Worm (Caenorhabditis elegans) whole organism, midembryonic: ENCODE data around the gene K05F6.4.
"Not testable (repeated sequence)": the region's sequence is repeated elsewhere in the genome, so short reads cannot be mapped to it uniquely, and the experiment has no call there.

Experiments
- T22C8.4 ChIP-seq: fragments of 200-800 bp; sonication (Bioruptor generic); IDR thresholded peaks from 2 replicates; pipeline ENCODE4 v1.3.6; 2022; ENCODE audit warnings: missing genetic modification characterization, missing compliant biosample characterization
- cog-1 ChIP-seq: sonication (generic microtip); optimal IDR thresholded peaks from 2 replicates; lab custom pipeline; 2016; ENCODE audit warnings: missing genetic modification characterization, missing compliant biosample characterization
- flt-1 ChIP-seq: fragments of 200-800 bp; sonication (Bioruptor generic); IDR thresholded peaks from 2 replicates; pipeline ENCODE4 v1.3.6; 2022; ENCODE audit warnings: missing genetic modification characterization, missing compliant biosample characterization
- klf-2 ChIP-seq: fragments of 200-800 bp; sonication (Bioruptor generic); conservative IDR thresholded peaks from 2 replicates; pipeline ENCODE4 v1.3.6; 2022; ENCODE audit warnings: missing genetic modification reagents, missing genetic modification characterization, missing compliant biosample characterization
- med-1 ChIP-seq: sonication (generic microtip); optimal IDR thresholded peaks from 2 replicates; lab custom pipeline; 2017; ENCODE audit warnings: missing genetic modification characterization, mild to moderate bottlenecking, missing compliant biosample characterization, antibody characterized with exemption, missing genetic modification reagents; ENCODE audit not compliant: insufficient read depth
- ref-1 ChIP-seq: fragments of 200-800 bp; sonication (Bioruptor generic); conservative IDR thresholded peaks from 2 replicates; pipeline ENCODE4 v1.3.6; 2022; ENCODE audit warnings: missing genetic modification reagents, missing genetic modification characterization, missing compliant biosample characterization
- tab-1 ChIP-seq: fragments of 200-800 bp; sonication (Bioruptor generic); IDR thresholded peaks from 2 replicates; pipeline ENCODE4 v1.3.6; 2022; ENCODE audit warnings: missing genetic modification characterization, missing compliant biosample characterization
- ztf-23 ChIP-seq: fragments of 200-800 bp; sonication (Bioruptor generic); IDR thresholded peaks from 2 replicates; pipeline ENCODE4 v1.3.6; 2022; ENCODE audit warnings: missing genetic modification reagents, missing genetic modification characterization, missing compliant biosample characterization
- ztf-29 ChIP-seq: fragments of 200-800 bp; sonication (Bioruptor generic); IDR thresholded peaks from 2 replicates; pipeline ENCODE4 v1.3.6; 2022; ENCODE audit warnings: missing genetic modification reagents, missing genetic modification characterization, missing compliant biosample characterization

The K05F6.4 gene

DNA sequence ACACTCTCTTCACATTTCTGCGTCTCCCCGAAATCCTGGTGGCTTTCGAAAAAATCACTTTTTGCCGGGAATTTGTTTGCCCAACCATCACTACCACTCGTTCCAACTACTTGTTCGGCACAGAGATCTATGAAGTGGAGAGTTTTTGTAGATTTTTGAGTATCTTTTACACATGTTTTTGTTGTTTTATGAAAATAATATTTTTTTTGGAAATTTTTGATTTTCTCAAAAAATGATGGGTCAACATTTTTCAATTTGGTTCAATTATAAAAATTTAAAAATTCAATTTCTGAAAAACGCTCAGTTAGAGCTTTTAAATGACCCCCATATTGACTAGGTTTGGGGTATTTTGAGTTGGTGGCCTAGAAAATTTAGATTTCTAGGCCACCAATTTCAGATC lies 17.8 kb upstream of the K05F6.4 start, which contains the start of gene Y51H7BR.7:
TSS of gene Y51H7BR.7 (minus strand) at position 101 of the 400 bp plus-strand sequence.
- TF ChIP-seq ztf-29 (no peak), tab-1 (GFP tag; lab: Robert Waterston, UW) (no peak), ztf-23 (no peak), med-1 (GFP tag; lab: Kevin White, UChicago) (no peak), ref-1 (GFP tag; lab: Robert Waterston, UW) (no peak), klf-2 (GFP tag; lab: Robert Waterston, UW) (no peak), cog-1 (tag; lab: Kevin White, UChicago) (no peak), T22C8.4 (GFP tag; lab: Robert Waterston, UW) (no peak), flt-1 (GFP tag; lab: Robert Waterston, UW) (no peak)

ce11 chrII:1529057-1529456 lies 14.2 kb upstream of the K05F6.4 start, which contains the start of gene Y51H7BR.4:
Y51H7BR.4 (plus strand) TSS chrII:1529357.
- TF ChIP-seq tab-1 (GFP tag; lab: Robert Waterston, UW) = no peak
- no peak for TF ChIP-seq flt-1 (GFP tag; lab: Robert Waterston, UW)
- TF ChIP-seq cog-1 (tag; lab: Kevin White, UChicago) = no peak
- TF ChIP-seq ref-1 (GFP tag; lab: Robert Waterston, UW) = no peak
- TF ChIP-seq ztf-29 = no peak
- no peak for TF ChIP-seq T22C8.4 (GFP tag; lab: Robert Waterston, UW)
- no peak for TF ChIP-seq med-1 (GFP tag; lab: Kevin White, UChicago)
- TF ChIP-seq ztf-23 = no peak
- no peak for TF ChIP-seq klf-2 (GFP tag; lab: Robert Waterston, UW)

DNA sequence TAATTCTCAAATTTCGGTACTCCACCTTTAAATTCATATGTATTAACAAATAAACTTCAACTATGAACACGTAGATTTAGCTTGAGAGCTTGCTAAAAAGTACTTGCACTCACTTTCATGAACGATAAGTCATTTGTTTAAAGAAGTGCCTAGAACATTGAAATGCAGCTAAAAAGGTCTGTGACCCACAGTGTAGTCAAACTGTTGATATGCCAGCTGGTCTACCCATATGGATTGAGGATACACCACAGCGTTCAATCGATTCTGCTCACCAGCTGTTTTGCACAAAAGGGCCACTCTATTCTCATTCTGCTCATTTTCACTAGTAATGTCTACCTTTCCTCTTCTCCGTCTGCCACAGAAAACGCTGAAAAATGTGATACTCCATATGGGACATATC lies 7.4 kb upstream of the K05F6.4 start, which contains the start of gene fbxb-43:
TSS of gene fbxb-43 (plus strand) at position 301 of the 400 bp plus-strand sequence.
- TF ChIP-seq flt-1 (GFP tag; lab: Robert Waterston, UW) = no peak
- TF ChIP-seq tab-1 (GFP tag; lab: Robert Waterston, UW) = no peak
- no peak for TF ChIP-seq klf-2 (GFP tag; lab: Robert Waterston, UW)
- no peak for TF ChIP-seq cog-1 (tag; lab: Kevin White, UChicago)
- TF ChIP-seq T22C8.4 (GFP tag; lab: Robert Waterston, UW) = no peak
- TF ChIP-seq ref-1 (GFP tag; lab: Robert Waterston, UW) = no peak
- no peak for TF ChIP-seq ztf-29
- no peak for TF ChIP-seq med-1 (GFP tag; lab: Kevin White, UChicago)
- no peak for TF ChIP-seq ztf-23

- no peak for TF ChIP-seq ref-1 (GFP tag; lab: Robert Waterston, UW)
- TF ChIP-seq tab-1 (GFP tag; lab: Robert Waterston, UW) = no peak
- no peak for TF ChIP-seq ztf-29
Observed at ce11 chrII:1537321-1537720, 6.0 kb upstream of the K05F6.4 start, which contains the start of gene fbxb-42. fbxb-42 (plus strand) TSS chrII:1537621.

DNA sequence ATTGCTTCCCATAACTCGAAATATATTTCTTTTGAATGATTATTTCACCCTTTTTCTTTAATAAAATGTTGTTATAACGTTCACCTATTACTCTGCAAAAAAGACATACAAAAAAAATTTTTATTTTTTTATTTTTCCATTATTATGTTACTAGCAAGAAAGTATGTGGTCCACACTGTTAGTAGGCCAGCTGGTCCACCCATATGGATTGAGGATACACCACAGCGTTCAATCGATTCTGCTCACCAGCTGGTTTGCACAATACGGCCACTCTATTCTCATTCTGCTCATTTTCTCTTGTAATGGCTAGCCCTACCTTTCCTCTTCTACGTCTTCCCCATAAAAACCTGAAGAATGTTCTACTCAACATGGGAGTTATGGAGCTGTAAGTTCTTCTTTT lies 4.7 kb upstream of the K05F6.4 start, which contains the start of gene fbxb-44:
TSS of gene fbxb-44 (plus strand) at position 301 of the 400 bp plus-strand sequence.
- TF ChIP-seq klf-2 (GFP tag; lab: Robert Waterston, UW) (no peak), ref-1 (GFP tag; lab: Robert Waterston, UW) (no peak), tab-1 (GFP tag; lab: Robert Waterston, UW) (no peak), T22C8.4 (GFP tag; lab: Robert Waterston, UW) (no peak), cog-1 (tag; lab: Kevin White, UChicago) (no peak), flt-1 (GFP tag; lab: Robert Waterston, UW) (no peak), med-1 (GFP tag; lab: Kevin White, UChicago) (no peak), ztf-23 (no peak), ztf-29 (no peak)

ce11 chrII:1540628-1541027 lies 2.7 kb upstream of the K05F6.4 start, which contains the start of gene poml-4:
poml-4 (plus strand) TSS chrII:1540928.
- TF ChIP-seq cog-1 (tag; lab: Kevin White, UChicago); med-1 (GFP tag; lab: Kevin White, UChicago); klf-2 (GFP tag; lab: Robert Waterston, UW): not testable (repeated sequence)

DNA sequence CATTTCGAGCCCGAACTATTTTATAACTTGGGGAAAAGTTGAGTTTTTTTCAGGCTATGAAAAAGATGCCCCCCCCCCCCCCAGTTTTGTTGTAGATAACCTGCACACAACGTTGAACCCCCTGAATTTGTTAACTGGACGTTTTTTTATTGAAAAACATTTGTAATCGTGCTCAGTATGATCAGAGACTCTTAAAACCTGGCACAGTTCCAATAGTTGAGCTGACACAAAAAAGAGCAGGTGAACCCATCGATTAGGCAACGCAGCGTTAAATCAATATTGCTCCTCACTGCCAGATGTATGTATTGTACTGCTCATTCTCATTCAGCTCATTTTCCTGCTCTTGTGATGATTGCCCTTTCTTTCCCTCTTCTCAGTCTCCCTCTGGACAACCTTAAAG lies 2.3 kb downstream of the K05F6.4 start, which contains the start of gene K05F6.12:
TSS of gene K05F6.12 (plus strand) at position 301 of the 400 bp plus-strand sequence.
- TF ChIP-seq ref-1 (GFP tag; lab: Robert Waterston, UW) = no peak
- no peak for TF ChIP-seq ztf-29
- no peak for TF ChIP-seq tab-1 (GFP tag; lab: Robert Waterston, UW)
- TF ChIP-seq flt-1 (GFP tag; lab: Robert Waterston, UW) = no peak
- TF ChIP-seq ztf-23 = no peak
- TF ChIP-seq cog-1 (tag; lab: Kevin White, UChicago) = no peak
- no peak for TF ChIP-seq med-1 (GFP tag; lab: Kevin White, UChicago)

DNA sequence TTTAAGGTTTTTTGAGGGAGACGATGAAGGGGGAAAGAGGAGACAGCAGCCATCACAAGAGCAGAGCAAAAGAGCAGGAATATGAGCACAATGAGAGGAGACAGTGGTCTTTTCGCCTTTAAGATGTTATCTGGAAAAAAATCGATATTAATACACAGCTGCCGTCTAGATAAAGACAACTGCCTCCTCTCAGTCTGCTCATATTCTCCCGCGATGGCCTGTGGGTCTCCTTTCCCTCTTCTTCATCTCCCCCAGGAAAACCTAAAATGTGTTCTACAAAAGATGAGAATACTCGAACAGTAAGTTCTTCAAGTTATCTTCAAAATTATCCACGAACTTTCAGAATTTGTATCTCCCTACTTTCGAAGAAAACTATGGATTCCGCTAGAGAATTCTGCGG lies 7.2 kb downstream of the K05F6.4 start, which contains the start of the genes fbxb-52 and fbxb-51:
TSS of gene fbxb-52 (minus strand) at position 101 of the 400 bp plus-strand sequence.
TSS of gene fbxb-51 (plus strand) at position 212 of the 400 bp plus-strand sequence.
- TF ChIP-seq ztf-29 (no peak), klf-2 (GFP tag; lab: Robert Waterston, UW) (no peak), tab-1 (GFP tag; lab: Robert Waterston, UW) (no peak), flt-1 (GFP tag; lab: Robert Waterston, UW) (no peak), T22C8.4 (GFP tag; lab: Robert Waterston, UW) (no peak), cog-1 (tag; lab: Kevin White, UChicago) (no peak), med-1 (GFP tag; lab: Kevin White, UChicago) (no peak), ztf-23 (no peak), ref-1 (GFP tag; lab: Robert Waterston, UW) (no peak)

ce11 chrII:1556217-1556616 lies 12.9 kb downstream of the K05F6.4 start, which contains the start of the genes fbxb-54 and fbxb-50:
fbxb-54 (minus strand) TSS chrII:1556317.
fbxb-50 (plus strand) TSS chrII:1556443.
- TF ChIP-seq ztf-29; ref-1 (GFP tag; lab: Robert Waterston, UW); cog-1 (tag; lab: Kevin White, UChicago): not testable (repeated sequence)
